Worm (Caenorhabditis elegans) whole organism, L4 larva: ENCODE data around the gene Y49E10.27.

Source experiments
- F37D6.2 ChIP-seq: sonication (generic microtip); optimal IDR thresholded peaks from 2 replicates; lab custom pipeline; 2016; ENCODE audit warnings: mild to moderate bottlenecking, missing genetic modification characterization, missing compliant biosample characterization
- F49E8.2 ChIP-seq: sonication (generic microtip); optimal IDR thresholded peaks from 2 replicates; lab custom pipeline; 2016; ENCODE audit warnings: missing compliant biosample characterization, mild to moderate bottlenecking, missing genetic modification characterization, borderline replicate concordance
- Y5F2A.4 ChIP-seq: fragments of 200-800 bp; sonication (Bioruptor generic); optimal IDR thresholded peaks from 2 replicates; lab custom pipeline; 2018; ENCODE audit warnings: mild to moderate bottlenecking, missing genetic modification characterization, missing compliant biosample characterization
- ZK546.5 ChIP-seq, 2 experiments: sonication (generic microtip); optimal IDR thresholded peaks; 2 replicates each; lab custom pipeline; 2017; ENCODE audit warnings: missing biosample characterization in 2 of 2, missing genetic modification characterization in 2 of 2
- aha-1 ChIP-seq: fragments of 150-350 bp; peaks from one replicate; lab custom pipeline; 2014; ENCODE audit warnings: missing biosample characterization, missing genetic modification characterization
- ama-1 ChIP-seq: fragments of 150-350 bp; optimal IDR thresholded peaks from 2 replicates; lab custom pipeline; 2014; ENCODE audit warnings: inconsistent platforms, mixed read lengths
- ceh-28 ChIP-seq: fragments of 150-350 bp; optimal IDR thresholded peaks from 2 replicates; lab custom pipeline; 2014; ENCODE audit warnings: missing biosample characterization, missing genetic modification reagents, missing genetic modification characterization
- daf-16 ChIP-seq, 3 experiments: sonication (generic microtip); optimal IDR thresholded peaks; 2 replicates each; lab custom pipeline; 2016 to 2017; ENCODE audit warnings: missing genetic modification characterization in 3 of 3, missing genetic modification reagents in 3 of 3, mild to moderate bottlenecking in 2 of 3, missing compliant biosample characterization in 2 of 3, missing biosample characterization in 1 of 3, moderate library complexity in 1 of 3
- dmd-9 ChIP-seq: fragments of 200-800 bp; sonication (Bioruptor generic); IDR thresholded peaks from 2 replicates; pipeline ENCODE4 v1.3.6; 2022; ENCODE audit warnings: missing genetic modification reagents, missing genetic modification characterization, missing compliant biosample characterization
- dpl-1 ChIP-seq: fragments of 150-350 bp; optimal IDR thresholded peaks from 2 replicates; lab custom pipeline; 2014; ENCODE audit warnings: missing biosample characterization, missing genetic modification reagents, missing genetic modification characterization
- dve-1 ChIP-seq: sonication (generic microtip); optimal IDR thresholded peaks from 2 replicates; lab custom pipeline; 2017; ENCODE audit warnings: antibody characterized with exemption, mild to moderate bottlenecking, missing genetic modification characterization, missing compliant biosample characterization; ENCODE audit not compliant: insufficient read depth
- hif-1 ChIP-seq, 2 experiments: sonication (generic microtip); optimal IDR thresholded peaks; 2 replicates each; lab custom pipeline; 2016 to 2017; ENCODE audit warnings: missing compliant biosample characterization in 2 of 2, missing genetic modification characterization in 2 of 2, missing genetic modification reagents in 2 of 2, missing genotype in 2 of 2, mild to moderate bottlenecking in 1 of 2
- hlh-11 ChIP-seq: fragments of 200-800 bp; sonication (Bioruptor generic); optimal IDR thresholded peaks from 2 replicates; lab custom pipeline; 2018; ENCODE audit warnings: mild to moderate bottlenecking, missing genetic modification characterization, missing compliant biosample characterization
- hlh-30 ChIP-seq: sonication (generic microtip); optimal IDR thresholded peaks from 2 replicates; lab custom pipeline; 2017; ENCODE audit warnings: antibody characterized with exemption, mild to moderate bottlenecking, missing genetic modification characterization, missing compliant biosample characterization; ENCODE audit not compliant: insufficient read depth
- lin-13 ChIP-seq: fragments of 150-350 bp; optimal IDR thresholded peaks from 2 replicates; lab custom pipeline; 2014; ENCODE audit warnings: missing biosample characterization, missing genetic modification reagents, missing genetic modification characterization
- lin-38 ChIP-seq: fragments of 200-800 bp; sonication (Bioruptor generic); IDR thresholded peaks from 2 replicates; pipeline ENCODE4 v1.3.6; 2022; ENCODE audit warnings: missing genetic modification reagents, missing genetic modification characterization, missing compliant biosample characterization
- lin-39 ChIP-seq: fragments of 150-350 bp; optimal IDR thresholded peaks from 2 replicates; lab custom pipeline; 2014; ENCODE audit warnings: missing biosample characterization, missing genetic modification reagents, missing genetic modification characterization
- lsy-2 ChIP-seq, 2 experiments: fragments of 150-350 bp in 1 of 2; sonication (generic microtip) in 1 of 2; optimal IDR thresholded peaks; 2 replicates each; lab custom pipeline; 2014 to 2017; ENCODE audit warnings: missing biosample characterization in 2 of 2, missing genetic modification characterization in 2 of 2
- madf-5 ChIP-seq, 2 experiments: fragments of 200-800 bp; sonication (Bioruptor generic); IDR thresholded peaks; 2 replicates each; pipeline ENCODE4 v1.3.6; 2022; ENCODE audit warnings: missing compliant biosample characterization in 2 of 2, missing genetic modification characterization in 2 of 2
- mdl-1 ChIP-seq, 2 experiments: fragments of 150-350 bp in 1 of 2; sonication (generic microtip) in 1 of 2; optimal IDR thresholded peaks; 2 replicates each; lab custom pipeline; 2014 to 2017; ENCODE audit warnings: missing biosample characterization in 2 of 2, missing genetic modification characterization in 2 of 2
- mep-1 ChIP-seq: fragments of 150-350 bp; sonication (generic microtip); optimal IDR thresholded peaks from 3 replicates; lab custom pipeline; 2014; ENCODE audit warnings: missing biosample characterization, missing genetic modification characterization
- mes-2 ChIP-seq: sonication (generic microtip); optimal IDR thresholded peaks from 2 replicates; lab custom pipeline; 2016; ENCODE audit warnings: missing genotype, mild to moderate bottlenecking, missing genetic modification characterization, missing compliant biosample characterization; ENCODE audit not compliant: poor library complexity, severe bottlenecking
- mxl-3 ChIP-seq: fragments of 200-800 bp; sonication (Bioruptor generic); optimal IDR thresholded peaks from 2 replicates; lab custom pipeline; 2018; ENCODE audit warnings: mild to moderate bottlenecking, missing genetic modification characterization, missing compliant biosample characterization
- nhr-11 ChIP-seq: fragments of 150-350 bp; optimal IDR thresholded peaks from 2 replicates; lab custom pipeline; 2014; ENCODE audit warnings: missing biosample characterization, missing genetic modification characterization
- nhr-28 ChIP-seq: fragments of 150-350 bp; optimal IDR thresholded peaks from 2 replicates; lab custom pipeline; 2014; ENCODE audit warnings: missing biosample characterization, missing genetic modification characterization
- nhr-42 ChIP-seq: fragments of 200-800 bp; sonication (Bioruptor generic); IDR thresholded peaks from 2 replicates; pipeline ENCODE4 v1.3.6; 2022; ENCODE audit warnings: missing genetic modification characterization, missing compliant biosample characterization
- nhr-76 ChIP-seq: fragments of 150-350 bp; optimal IDR thresholded peaks from 2 replicates; lab custom pipeline; 2014; ENCODE audit warnings: missing biosample characterization, missing genetic modification characterization
- nhr-77 ChIP-seq: fragments of 150-350 bp; optimal IDR thresholded peaks from 2 replicates; lab custom pipeline; 2014; ENCODE audit warnings: missing biosample characterization, missing genetic modification characterization
- php-3 ChIP-seq: fragments of 200-800 bp; sonication (Bioruptor generic); IDR thresholded peaks from 2 replicates; pipeline ENCODE4 v1.3.6; 2022; ENCODE audit warnings: missing genetic modification reagents, missing genetic modification characterization, missing compliant biosample characterization
- pqm-1 ChIP-seq: sonication (generic microtip); optimal IDR thresholded peaks from 2 replicates; lab custom pipeline; 2017; ENCODE audit warnings: missing biosample characterization, missing genetic modification characterization
- snpc-1.2 ChIP-seq: fragments of 200-800 bp; sonication (Bioruptor generic); IDR thresholded peaks from 2 replicates; pipeline ENCODE4 v1.3.6; 2022; ENCODE audit warnings: missing genetic modification reagents, missing genetic modification characterization, missing compliant biosample characterization
- unc-130 ChIP-seq: sonication (generic microtip); optimal IDR thresholded peaks from 2 replicates; lab custom pipeline; 2016; ENCODE audit warnings: missing genetic modification reagents, missing genetic modification characterization, missing compliant biosample characterization
- unc-62 ChIP-seq, 3 experiments: fragments of 150-350 bp in 1 of 3; sonication (generic microtip); optimal IDR thresholded peaks in 2 of 3; peaks in 1 of 3; 1 replicate in 1 of 3; 2 replicates in 2 of 3; lab custom pipeline; 2014 to 2017; ENCODE audit warnings: missing biosample characterization in 3 of 3, missing genetic modification characterization in 3 of 3, missing genetic modification reagents in 3 of 3, missing genotype in 1 of 3
- ztf-7 ChIP-seq: fragments of 150-350 bp; optimal IDR thresholded peaks from 2 replicates; lab custom pipeline; 2014; ENCODE audit warnings: missing biosample characterization, missing genetic modification characterization

Gene Y49E10.27

ce11 chrIII:12455651-12456420 is 21.6 kb downstream of the Y49E10.27 start (continued):
- TF ChIP-seq Y5F2A.4 = no peak
- no peak for TF ChIP-seq ZK546.5 (tag; optimal IDR thresholded peaks at IDR 0.05; lab: Kevin White, UChicago)

- peak; percentile 58 for TF ChIP-seq F49E8.2 (tag; lab: Kevin White, UChicago)
- peak; percentile 8 for TF ChIP-seq ztf-7 (tag; lab: Kevin White, UChicago)
- TF ChIP-seq mes-2 = peak; percentile 58
- TF ChIP-seq lin-39 = no peak
- peak; percentile 69 for TF ChIP-seq nhr-28 (tag; lab: Kevin White, UChicago)
- TF ChIP-seq ama-1 (lab: Kevin White, UChicago) = no peak
- TF ChIP-seq nhr-77 (tag; lab: Kevin White, UChicago) = peak; percentile 11
- peak; percentile 62 for TF ChIP-seq ceh-28 (tag; lab: Kevin White, UChicago)
- TF ChIP-seq php-3 (GFP tag; lab: Robert Waterston, UW) = no peak
- TF ChIP-seq daf-16 (GFP tag; optimal IDR thresholded peaks at IDR 0.05; lab: Kevin White, UChicago) = no peak
- peak; percentile 91 for TF ChIP-seq daf-16 (tag; optimal IDR thresholded peaks at IDR 0.05; lab: Kevin White, UChicago)
- TF ChIP-seq madf-5 (GFP tag; IDR thresholded peaks at IDR 0.05; lab: Robert Waterston, UW) = 0 out of 4 replicates have a peak, but pooled peaks of 1 of the 2 experiments have one; percentile 2
- TF ChIP-seq dmd-9 (GFP tag; lab: Robert Waterston, UW) = no peak
- TF ChIP-seq lsy-2 (tag; optimal IDR thresholded peaks at IDR 0.05; lab: Kevin White, UChicago) = peak in 1 of 2 experiments; percentile 39
- peak; percentile 9 for TF ChIP-seq lin-38 (GFP tag; lab: Robert Waterston, UW)
- peak; percentile 26 for TF ChIP-seq unc-130 (GFP tag; lab: Kevin White, UChicago)
- no peak for TF ChIP-seq snpc-1.2 (GFP tag; lab: Robert Waterston, UW)
- TF ChIP-seq mxl-3 (GFP tag; lab: Kevin White, UChicago) = peak; percentile 18
- no peak for TF ChIP-seq F37D6.2 (tag; lab: Kevin White, UChicago)
- no peak for TF ChIP-seq nhr-76 (tag; lab: Kevin White, UChicago)
- peak; percentile 40 for TF ChIP-seq pqm-1 (tag; lab: Kevin White, UChicago)
- TF ChIP-seq aha-1 = peak; percentile 24
- peak; percentile 77 for TF ChIP-seq nhr-11 (tag; lab: Kevin White, UChicago)
- peak; percentile 38 for TF ChIP-seq dpl-1
- peak in 1 of 2 experiments; percentile 33 for TF ChIP-seq mdl-1 (tag; optimal IDR thresholded peaks at IDR 0.05; lab: Kevin White, UChicago)
- peak in 1 of 2 experiments; percentile 27 for TF ChIP-seq hif-1 (tag; optimal IDR thresholded peaks at IDR 0.05; lab: Kevin White, UChicago)
- TF ChIP-seq mep-1 (tag; lab: Kevin White, UChicago) = peak; percentile 57
- peak; percentile 93 for TF ChIP-seq hlh-30
- TF ChIP-seq lin-13 (GFP tag; lab: Kevin White, UChicago) = peak; percentile 11
- no peak for TF ChIP-seq nhr-42 (GFP tag; lab: Robert Waterston, UW)
- TF ChIP-seq Y5F2A.4 = no peak
- TF ChIP-seq dve-1 (tag; lab: Kevin White, UChicago) = peak; percentile 81
- no peak for TF ChIP-seq hlh-11 (tag; lab: Kevin White, UChicago)
- TF ChIP-seq, all 104 proteins: peak for 22
Measured at ce11 chrIII:12456801-12457647, 22.8 kb downstream of the Y49E10.27 start, which contains the start of the genes scav-3 and Y49E10.21. TSS of gene scav-3 (minus strand) at chrIII:12456850. TSS of gene Y49E10.21 (plus strand) at chrIII:12457597.

ce11 chrIII:12458970-12459369 is 24.8 kb downstream of the Y49E10.27 start:
- TF ChIP-seq unc-62 (GFP tag; optimal IDR thresholded peaks at IDR 0.05 in 1 of 2; lab: Kevin White, UChicago) (no peak), unc-62 (tag; optimal IDR thresholded peaks at IDR 0.05; lab: Kevin White, UChicago) (no peak), aha-1 (peak; percentile 92)
